Fruit fly (Drosophila melanogaster): ENCODE measurements around the gene CG14304.

Gene CG14304

DNA sequence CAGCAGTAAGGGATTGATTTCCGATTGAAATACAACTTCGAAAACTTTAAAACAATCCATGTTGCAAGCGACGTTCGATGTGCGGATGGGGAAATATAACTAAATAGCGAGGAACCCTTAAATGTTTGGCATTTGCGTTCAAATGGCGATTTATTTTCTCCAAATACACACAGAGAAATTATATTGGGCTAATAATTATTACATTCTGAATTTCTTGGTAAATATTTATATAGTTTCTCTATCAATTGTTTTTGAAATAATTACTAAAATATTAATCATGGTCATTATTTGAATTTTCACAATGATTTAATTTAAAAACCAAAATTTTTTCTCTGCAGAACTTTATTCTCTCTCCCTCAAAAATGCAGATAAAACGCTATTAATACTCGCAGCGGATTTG lies 56.1 kb downstream of the CG14304 start, which contains the start of the genes CG43210 and hemo:
Gene CG43210 (minus strand): TSS at position 101 of the 400 bp plus-strand sequence.
Gene hemo (minus strand): TSS at position 101 of the 400 bp plus-strand sequence.
- TF ChIP-seq CG8478 (optimal IDR thresholded peaks at IDR 0.05) (no peak), CTCF (optimal IDR thresholded peaks at IDR 0.05) (no peak)

DNA sequence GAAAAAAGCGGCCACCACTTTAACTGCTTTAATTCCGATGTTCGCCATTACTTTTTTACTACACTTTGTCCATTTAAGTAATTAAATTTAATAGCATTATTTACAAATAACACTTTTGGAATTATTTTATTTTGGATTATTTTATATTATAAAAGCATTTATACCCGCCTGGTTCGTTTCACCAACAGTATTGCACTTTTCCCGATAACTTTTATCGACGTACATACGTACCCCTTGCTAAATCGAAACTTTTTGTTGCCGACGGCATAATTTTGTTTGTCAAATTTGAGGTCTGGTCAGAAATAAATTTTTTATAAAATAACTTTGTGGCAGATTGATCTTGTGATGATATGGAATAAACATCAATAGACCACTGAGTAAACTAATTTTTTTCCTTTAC lies 61.6 kb downstream of the CG14304 start, which contains the start of gene CG7691:
Gene CG7691 (plus strand): TSS at position 301 of the 400 bp plus-strand sequence.
- TF ChIP-seq CTCF (optimal IDR thresholded peaks at IDR 0.05) (no peak), CG8478 (optimal IDR thresholded peaks at IDR 0.05) (no peak)

DNA sequence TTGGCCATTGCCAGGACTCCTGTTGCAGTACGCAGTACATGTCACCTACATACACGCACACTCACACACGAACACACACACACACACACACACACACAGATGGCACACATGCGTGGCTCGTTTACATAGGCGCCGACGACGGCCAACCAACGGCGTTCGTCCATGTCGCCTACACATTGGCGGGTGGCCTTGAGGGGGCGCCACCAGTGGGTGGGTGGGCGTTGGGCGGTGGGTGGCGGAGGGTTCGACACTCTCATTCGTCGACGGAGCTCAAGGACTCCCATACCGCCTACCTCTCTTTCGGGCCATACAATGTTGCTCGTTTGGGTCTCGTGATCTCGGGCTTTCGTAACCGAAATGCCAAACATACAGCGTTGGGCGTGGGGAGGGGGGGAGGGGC lies 72.3 kb downstream of the CG14304 start:
- TF ChIP-seq CG8478 (optimal IDR thresholded peaks at IDR 0.05) (no peak), CTCF (optimal IDR thresholded peaks at IDR 0.05) (no peak)

DNA sequence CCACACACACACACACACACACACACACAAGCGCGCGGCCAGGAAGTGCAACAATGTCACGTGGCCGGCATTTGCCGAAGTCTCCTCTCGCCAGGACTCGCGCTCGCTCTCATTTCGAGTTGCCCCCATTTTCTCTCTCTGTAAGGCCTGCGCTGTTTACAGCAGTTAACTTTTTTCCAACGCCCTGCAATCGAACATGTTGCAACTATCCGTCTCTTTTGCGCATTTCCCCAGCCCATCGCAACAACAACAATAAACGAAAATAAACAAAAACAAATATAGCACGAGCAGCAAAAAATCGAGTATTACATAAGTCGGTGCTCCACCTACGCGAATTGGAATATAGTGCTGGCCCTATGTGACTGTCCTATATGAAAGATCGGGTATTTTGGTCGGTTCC lies 74.2 kb downstream of the CG14304 start:
- TF ChIP-seq CG8478 (optimal IDR thresholded peaks at IDR 0.05) = no peak
- no peak for TF ChIP-seq CTCF (optimal IDR thresholded peaks at IDR 0.05)

DNA sequence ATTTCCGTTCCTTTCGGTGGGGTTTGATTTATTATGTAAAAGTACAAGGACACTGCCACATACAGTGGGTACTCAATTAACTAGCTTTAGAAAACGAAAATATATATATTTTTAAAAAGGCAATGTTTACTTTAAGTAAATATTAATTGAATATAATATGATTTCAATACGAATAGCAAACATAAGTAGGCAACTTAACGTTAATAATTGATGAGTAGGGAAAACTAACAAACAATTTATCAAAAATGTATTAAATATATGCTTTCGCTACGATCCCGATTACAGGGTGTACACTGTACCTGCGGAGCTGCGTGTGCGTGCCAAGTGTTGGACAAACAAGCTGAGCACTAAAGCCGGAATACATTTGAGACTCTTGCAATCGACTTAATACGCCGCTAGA lies 75.0 kb downstream of the CG14304 start:
- TF ChIP-seq CG8478 (optimal IDR thresholded peaks at IDR 0.05) (no peak), CTCF (optimal IDR thresholded peaks at IDR 0.05) (no peak)

- TF ChIP-seq CTCF (optimal IDR thresholded peaks at IDR 0.05) = no peak
- TF ChIP-seq CG8478 (optimal IDR thresholded peaks at IDR 0.05) = no peak
Observed at dm6 chr3R:18545486-18545885, 75.6 kb downstream of the CG14304 start, which contains the start of gene fru. TSS of gene fru (minus strand) at chr3R:18545586.
